Worm (Caenorhabditis elegans): Measurements from ENCODE around the gene fbxa-61.

DNA sequence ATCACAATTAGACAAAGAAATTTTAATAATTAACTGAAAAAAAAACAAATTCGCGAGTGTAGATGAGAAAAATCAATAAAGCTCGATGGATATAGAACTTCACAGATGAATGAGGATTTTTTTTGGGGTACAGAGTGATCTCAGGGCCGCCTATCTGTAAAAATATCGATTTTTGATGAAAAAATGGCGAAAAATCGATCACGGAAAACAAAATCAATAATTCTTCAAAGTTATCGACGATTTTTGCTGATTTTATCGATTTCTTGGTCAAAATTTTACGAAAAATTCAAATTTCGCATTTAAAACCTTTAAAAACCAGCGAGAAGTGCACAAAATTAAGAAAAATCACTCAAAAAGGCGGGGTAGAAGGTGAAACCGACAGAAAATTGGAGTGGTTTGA lies 22.8 kb upstream of the fbxa-61 start:
- TF ChIP-seq mep-1 (tag; optimal IDR thresholded peaks at IDR 0.05) (no peak), unc-62 (GFP tag; optimal IDR thresholded peaks at IDR 0.05) (no peak)
